Fruit fly (Drosophila melanogaster): ENCODE measurements around the gene mamo.

DNA sequence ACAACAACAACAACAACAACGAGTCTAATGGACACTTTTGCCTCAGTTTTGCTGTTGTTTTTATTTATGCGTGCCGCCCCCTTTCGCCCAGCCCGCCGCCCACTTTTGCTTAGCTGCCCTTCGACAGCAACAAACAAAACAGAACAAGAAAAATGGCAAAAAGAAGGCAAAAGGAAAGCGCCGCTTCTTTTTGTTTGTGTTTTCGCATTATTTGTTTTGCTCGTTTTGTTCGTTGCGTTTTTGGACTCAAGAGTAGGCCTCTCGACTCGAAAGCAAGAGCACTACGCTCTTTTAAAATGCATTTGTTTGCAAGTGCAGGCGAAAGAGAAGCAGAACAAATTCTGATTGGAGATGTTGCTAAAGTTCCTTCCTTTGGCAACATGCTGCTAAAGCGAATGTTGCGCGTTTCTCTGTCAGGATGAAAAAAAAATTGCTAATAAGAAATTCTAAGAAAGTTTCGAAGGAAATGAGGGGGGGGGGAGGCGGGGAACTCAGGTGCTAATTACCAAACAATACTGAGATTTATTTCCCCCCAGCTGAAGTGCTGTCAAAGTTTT lies 2.9 kb upstream of the mamo start:
- TF ChIP-seq cic (GFP tag; optimal IDR thresholded peaks at IDR 0.05) (no peak), CG7045 (GFP tag; optimal IDR thresholded peaks at IDR 0.05) (peak; percentile 6), CG14711 (tag; optimal IDR thresholded peaks at IDR 0.05) (no peak), Mnt (GFP tag; optimal IDR thresholded peaks at IDR 0.05) (no peak), CG33017 (tag; optimal IDR thresholded peaks at IDR 0.05) (no peak), CG5204 (GFP tag; optimal IDR thresholded peaks at IDR 0.05) (no peak), Hr96 (GFP tag; optimal IDR thresholded peaks at IDR 0.05) (no peak), CG7101 (tag; optimal IDR thresholded peaks at IDR 0.05) (no peak), toe (GFP tag; optimal IDR thresholded peaks at IDR 0.05) (no peak), kay (GFP tag; ENCODE audit: borderline replicate concordance) (no peak)

Data from whole organism, adult.